Worm (Caenorhabditis elegans) whole organism, early embryonic: Measurements from ENCODE around the gene T05C3.2.

Experiments
- ama-1 ChIP-seq: fragments of 150-350 bp; optimal IDR thresholded peaks from 2 replicates; lab custom pipeline; 2014
- hnd-1 ChIP-seq: sonication (generic microtip); optimal IDR thresholded peaks from 2 replicates; lab custom pipeline; 2016; ENCODE audit warnings: missing genetic modification characterization, missing compliant biosample characterization
- tra-4 ChIP-seq: sonication (generic microtip); optimal IDR thresholded peaks from 2 replicates; lab custom pipeline; 2017; ENCODE audit warnings: missing genetic modification characterization, missing compliant biosample characterization

ce11 chrV:5502701-5503100, 9.2 kb downstream of the T05C3.2 start:
- TF ChIP-seq ama-1 (lab: Kevin White, UChicago) (no peak), hnd-1 (no peak), tra-4 (tag; lab: Kevin White, UChicago) (no peak)
